Fruit fly (Drosophila melanogaster) Kc167 (cell line): Measurements from ENCODE around the gene tws.

ENCODE experiments used
- Myc ChIP-seq: fragments of >200 bp; optimal IDR thresholded peaks from 2 replicates; lab custom pipeline; 2017; ENCODE audit warnings: missing external identifiers
- Sin3A ChIP-seq: fragments of >200 bp; optimal IDR thresholded peaks from 2 replicates; lab custom pipeline; 2018; ENCODE audit warnings: missing external identifiers
- h ChIP-seq: fragments of >200 bp; optimal IDR thresholded peaks from 3 replicates; lab custom pipeline; 2018; ENCODE audit warnings: missing external identifiers
- insv ChIP-seq: fragments of >200 bp; optimal IDR thresholded peaks from 3 replicates; lab custom pipeline; 2018; ENCODE audit warnings: missing external identifiers
- psq ChIP-seq: fragments of >200 bp; optimal IDR thresholded peaks from 2 replicates; lab custom pipeline; 2017; ENCODE audit warnings: missing external identifiers
- ttk ChIP-seq: sonication (Bioruptor generic); optimal IDR thresholded peaks from 2 replicates; lab custom pipeline; 2017; ENCODE audit warnings: missing external identifiers

tws gene

dm6 chr3R:10133419-10134340 lies 5.9 kb downstream of the tws start:
- TF ChIP-seq h (no peak), Sin3A (lab: Kevin White, UChicago) (no peak), Myc (no peak), ttk (no peak), psq (lab: Kevin White, UChicago) (peak; percentile 69)

DNA sequence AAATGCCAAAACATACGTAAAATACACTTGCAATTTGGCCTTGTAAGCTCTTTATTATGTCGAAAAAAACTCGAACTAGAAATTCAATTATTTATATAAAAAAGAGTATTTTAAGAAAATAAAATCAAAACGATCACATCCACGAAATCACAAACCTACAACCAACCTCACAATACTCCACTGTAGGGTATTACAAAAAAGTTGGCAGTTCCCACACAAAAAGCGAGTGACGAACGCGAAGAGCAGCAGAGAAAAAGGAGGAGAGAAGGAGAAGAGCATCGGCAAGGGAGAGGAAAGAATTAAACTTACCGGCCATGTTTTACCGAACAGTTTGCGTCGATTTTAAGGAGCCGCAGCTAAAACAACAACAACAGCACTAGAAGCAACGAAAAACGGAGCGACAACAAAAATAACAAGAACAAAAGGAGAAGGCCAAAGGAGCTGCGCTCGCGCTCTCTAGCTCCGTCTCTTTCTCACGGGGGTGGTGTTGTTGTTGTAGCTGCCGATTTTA lies 6.6 kb downstream of the tws start:
- no peak for TF ChIP-seq ttk
- no peak for TF ChIP-seq Myc
- TF ChIP-seq Sin3A (lab: Kevin White, UChicago), result no peak
- TF ChIP-seq psq (lab: Kevin White, UChicago), result no peak
- no peak for TF ChIP-seq h
- TF ChIP-seq insv (lab: Kevin White, UChicago), result no peak

- TF ChIP-seq insv (lab: Kevin White, UChicago) (no peak), h (no peak), psq (lab: Kevin White, UChicago) (no peak), Myc (no peak), ttk (no peak), Sin3A (lab: Kevin White, UChicago) (no peak)
Measured at dm6 chr3R:10130975-10131529, 8.5 kb downstream of the tws start.

DNA sequence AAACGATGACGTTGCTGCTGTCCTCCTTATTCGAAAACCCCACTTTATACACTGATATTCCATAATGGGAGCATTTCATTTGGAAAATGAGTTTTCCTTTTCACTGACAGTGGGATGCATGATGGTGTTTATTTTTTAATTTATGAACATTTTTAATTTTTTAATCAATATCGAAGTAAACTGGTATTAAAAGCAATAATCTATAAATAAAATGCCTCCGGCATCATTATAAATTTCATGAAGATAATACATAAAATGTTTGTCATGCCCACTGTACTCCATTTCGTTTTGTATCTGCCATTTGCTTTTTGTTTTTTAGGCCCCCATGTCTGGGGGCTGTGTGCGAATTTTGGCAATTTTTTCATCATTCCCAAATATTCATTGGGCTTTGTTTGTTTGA lies 9.5 kb downstream of the tws start:
- no peak for TF ChIP-seq h
- TF ChIP-seq ttk, result no peak
- TF ChIP-seq Myc, result no peak
- TF ChIP-seq Sin3A (lab: Kevin White, UChicago), result no peak
- no peak for TF ChIP-seq psq (lab: Kevin White, UChicago)
- TF ChIP-seq insv (lab: Kevin White, UChicago), result no peak

dm6 chr3R:10125477-10125876 lies 14.1 kb downstream of the tws start, which contains the start of gene knk:
Gene knk (minus strand): TSS chr3R:10125664.
- no peak for TF ChIP-seq h
- no peak for TF ChIP-seq psq (lab: Kevin White, UChicago)
- TF ChIP-seq insv (lab: Kevin White, UChicago), result no peak
- no peak for TF ChIP-seq Sin3A (lab: Kevin White, UChicago)
- no peak for TF ChIP-seq ttk
- TF ChIP-seq Myc, result no peak

- no peak for TF ChIP-seq h
- TF ChIP-seq Myc, result no peak
- no peak for TF ChIP-seq insv (lab: Kevin White, UChicago)
- no peak for TF ChIP-seq ttk
- no peak for TF ChIP-seq psq (lab: Kevin White, UChicago)
- TF ChIP-seq Sin3A (lab: Kevin White, UChicago), result no peak
Measured at dm6 chr3R:10124764-10125163, 14.8 kb downstream of the tws start.

DNA sequence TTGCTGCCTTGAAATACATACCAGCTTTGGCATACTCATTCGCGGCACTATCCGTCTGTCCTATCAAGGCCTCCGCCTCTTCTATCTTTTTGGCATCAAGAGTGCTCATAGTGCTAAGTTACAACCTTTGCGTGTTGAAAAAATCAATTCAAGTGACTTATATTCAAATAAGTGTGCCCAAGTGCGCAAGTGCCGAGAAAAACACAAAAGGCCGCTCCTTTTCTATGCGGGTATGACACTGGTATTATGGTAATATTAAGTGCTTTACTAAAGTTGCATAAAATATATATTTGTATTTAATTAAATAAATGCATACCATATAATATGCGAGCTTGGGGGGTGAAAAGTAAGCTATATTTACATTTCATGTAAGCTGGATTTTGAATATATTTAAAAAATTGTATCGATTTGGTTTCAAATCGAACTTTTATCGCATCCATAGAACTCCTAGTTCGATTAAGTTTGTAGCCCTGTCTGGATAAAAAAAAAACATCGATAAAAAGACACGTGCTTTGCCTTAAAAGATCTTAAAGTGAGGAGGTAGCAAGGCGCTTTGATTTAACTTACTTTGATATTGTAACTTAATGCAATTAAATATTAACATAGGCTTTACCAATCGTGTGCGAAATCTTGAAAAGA lies 18.2 kb downstream of the tws start, which contains the start of the genes gammaSnap2 and ATPsynepsilonL:
Gene gammaSnap2, minus strand, starts transcription at position 135 of the 639 bp plus-strand sequence.
Gene ATPsynepsilonL, plus strand, starts transcription at position 508 of the 639 bp plus-strand sequence.
- TF ChIP-seq ttk, result no peak
- TF ChIP-seq h, result no peak
- no peak for TF ChIP-seq insv (lab: Kevin White, UChicago)
- no peak for TF ChIP-seq Sin3A (lab: Kevin White, UChicago)
- no peak for TF ChIP-seq Myc
- TF ChIP-seq psq (lab: Kevin White, UChicago), result no peak

- TF ChIP-seq psq (lab: Kevin White, UChicago), result no peak
- TF ChIP-seq ttk, result no peak
- no peak for TF ChIP-seq Myc
- no peak for TF ChIP-seq insv (lab: Kevin White, UChicago)
- TF ChIP-seq Sin3A (lab: Kevin White, UChicago), result no peak
- TF ChIP-seq h, result no peak
Measured at dm6 chr3R:10119592-10119991, 20.0 kb downstream of the tws start.

DNA sequence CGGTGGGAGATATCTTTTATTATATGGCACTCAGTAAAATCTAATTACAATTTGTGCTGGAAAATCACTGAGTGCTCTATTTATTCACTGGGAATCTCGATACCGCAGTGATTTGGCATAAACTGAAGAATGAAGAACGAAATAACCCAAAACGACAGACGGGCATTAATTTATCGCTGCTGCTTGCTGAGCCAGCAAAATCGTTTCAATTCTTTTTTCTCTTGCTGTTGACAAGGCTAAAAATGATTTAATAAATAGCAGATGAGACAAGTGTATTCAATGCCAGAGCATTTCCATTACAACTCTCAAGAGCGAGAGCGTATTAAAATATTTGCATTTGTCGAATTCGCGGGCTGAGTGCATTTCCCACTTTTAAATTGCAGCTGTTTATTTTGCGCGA lies 23.8 kb downstream of the tws start:
- no peak for TF ChIP-seq Sin3A (lab: Kevin White, UChicago)
- no peak for TF ChIP-seq insv (lab: Kevin White, UChicago)
- no peak for TF ChIP-seq h
- no peak for TF ChIP-seq Myc
- TF ChIP-seq ttk, result no peak
- no peak for TF ChIP-seq psq (lab: Kevin White, UChicago)

dm6 chr3R:10114915-10115534 lies 24.5 kb downstream of the tws start:
- no peak for TF ChIP-seq insv (lab: Kevin White, UChicago)
- no peak for TF ChIP-seq psq (lab: Kevin White, UChicago)
- TF ChIP-seq Myc, result no peak
- TF ChIP-seq h, result no peak
- TF ChIP-seq Sin3A (lab: Kevin White, UChicago), result no peak
- no peak for TF ChIP-seq ttk

DNA sequence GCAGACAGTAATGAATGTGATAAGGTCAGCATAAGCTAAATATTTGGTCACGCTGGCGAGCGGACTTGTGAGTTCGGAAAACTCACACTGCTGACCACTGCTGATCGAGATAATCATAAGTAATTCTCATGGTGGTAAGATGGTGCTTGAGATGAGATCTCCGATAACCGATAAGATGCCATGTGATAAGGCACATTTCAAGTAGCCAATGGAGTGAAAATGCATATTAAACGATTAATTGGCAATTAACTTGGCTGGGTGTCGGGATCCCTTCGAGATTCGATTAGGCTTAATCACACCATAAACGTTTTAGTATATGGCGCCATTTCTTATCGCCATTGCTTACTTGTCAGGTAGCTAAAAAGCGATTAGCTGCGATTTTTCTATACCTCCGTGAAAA lies 25.8 kb downstream of the tws start:
- TF ChIP-seq h (no peak), Sin3A (lab: Kevin White, UChicago) (no peak), insv (lab: Kevin White, UChicago) (no peak), ttk (no peak), Myc (no peak), psq (lab: Kevin White, UChicago) (no peak)

- TF ChIP-seq insv (lab: Kevin White, UChicago), result no peak
- no peak for TF ChIP-seq ttk
- no peak for TF ChIP-seq psq (lab: Kevin White, UChicago)
- no peak for TF ChIP-seq Myc
Measured at dm6 chr3R:10112195-10112594, 27.4 kb downstream of the tws start, which contains the start of gene CAH7. Gene CAH7 (plus strand): TSS chr3R:10112237.
